Worm (Caenorhabditis elegans) whole organism, L1 larva: ENCODE results near the gene pola-1.

Experiments
- C04F5.9 ChIP-seq: sonication (generic microtip); optimal IDR thresholded peaks from 2 replicates; lab custom pipeline; 2016; ENCODE audit warnings: missing genetic modification characterization, missing compliant biosample characterization
- C34B4.2 ChIP-seq: sonication (generic microtip); optimal IDR thresholded peaks from 2 replicates; lab custom pipeline; 2017; ENCODE audit warnings: mild to moderate bottlenecking, missing genetic modification characterization, missing compliant biosample characterization
- aha-1 ChIP-seq: fragments of 150-350 bp; optimal IDR thresholded peaks from 2 replicates; lab custom pipeline; 2014; ENCODE audit warnings: missing biosample characterization, missing genetic modification characterization
- ama-1 ChIP-seq: fragments of 150-350 bp; optimal IDR thresholded peaks from 2 replicates; lab custom pipeline; 2014
- blmp-1 ChIP-seq: fragments of 150-350 bp; optimal IDR thresholded peaks from 2 replicates; lab custom pipeline; 2014; ENCODE audit warnings: missing biosample characterization, missing genetic modification characterization
- ceh-63 ChIP-seq: fragments of 200-800 bp; sonication (Bioruptor generic); optimal IDR thresholded peaks from 2 replicates; lab custom pipeline; 2018; ENCODE audit warnings: mild to moderate bottlenecking, missing genetic modification characterization, missing compliant biosample characterization
- ceh-8 ChIP-seq: fragments of 200-800 bp; sonication (Bioruptor generic); optimal IDR thresholded peaks from 2 replicates; lab custom pipeline; 2018; ENCODE audit warnings: mild to moderate bottlenecking, missing genetic modification characterization, moderate library complexity, missing compliant biosample characterization
- ceh-82 ChIP-seq, 3 experiments: fragments of 150-350 bp in 1 of 3; sonication (generic microtip) in 2 of 3; optimal IDR thresholded peaks; 2 replicates each; lab custom pipeline; 2014 to 2017; ENCODE audit warnings: missing biosample characterization in 3 of 3, missing genetic modification characterization in 3 of 3
- ceh-88 ChIP-seq: fragments of 200-800 bp; sonication (Bioruptor generic); IDR thresholded peaks from 2 replicates; pipeline ENCODE4 v1.3.6; 2022; ENCODE audit warnings: missing genetic modification characterization, missing compliant biosample characterization
- ceh-90 ChIP-seq: sonication (generic microtip); optimal IDR thresholded peaks from 2 replicates; lab custom pipeline; 2016; ENCODE audit warnings: missing genetic modification characterization, missing compliant biosample characterization
- dpl-1 ChIP-seq, 3 experiments: fragments of 150-350 bp in 2 of 3; sonication (generic microtip) in 1 of 3; optimal IDR thresholded peaks; 2 replicates each; lab custom pipeline; 2014 to 2017; ENCODE audit warnings: missing biosample characterization in 3 of 3, missing genetic modification characterization in 3 of 3, missing genetic modification reagents in 3 of 3
- dsc-1 ChIP-seq: sonication (generic microtip); optimal IDR thresholded peaks from 2 replicates; lab custom pipeline; 2016; ENCODE audit warnings: mild to moderate bottlenecking, missing genetic modification characterization, missing compliant biosample characterization
- efl-1 ChIP-seq, 4 experiments: fragments of 150-350 bp; optimal IDR thresholded peaks in 3 of 4; peaks in 1 of 4; 1 replicate in 1 of 4; 2 replicates in 3 of 4; lab custom pipeline; 2014; ENCODE audit warnings: missing biosample characterization in 2 of 4, missing genetic modification characterization in 2 of 4, missing genetic modification reagents in 2 of 4
- efl-3 ChIP-seq: fragments of 200-800 bp; sonication (Bioruptor generic); optimal IDR thresholded peaks from 2 replicates; lab custom pipeline; 2018; ENCODE audit warnings: mild to moderate bottlenecking, missing genetic modification characterization, missing compliant biosample characterization
- egl-13 ChIP-seq: sonication (generic microtip); optimal IDR thresholded peaks from 2 replicates; lab custom pipeline; 2016; ENCODE audit warnings: missing genotype, missing genetic modification reagents, missing genetic modification characterization, missing compliant biosample characterization
- egl-27 ChIP-seq, 2 experiments: fragments of 150-350 bp in 1 of 2; sonication (generic microtip); optimal IDR thresholded peaks; 3 replicates each; lab custom pipeline; 2017 to 2018; ENCODE audit warnings: missing biosample characterization in 2 of 2, missing genetic modification characterization in 2 of 2, missing genetic modification reagents in 2 of 2
- fkh-4 ChIP-seq: sonication (generic microtip); optimal IDR thresholded peaks from 2 replicates; lab custom pipeline; 2016; ENCODE audit warnings: missing compliant biosample characterization, missing genetic modification characterization, borderline replicate concordance
- fkh-8 ChIP-seq: sonication (generic microtip); optimal IDR thresholded peaks from 2 replicates; lab custom pipeline; 2016; ENCODE audit warnings: mild to moderate bottlenecking, missing genetic modification characterization, missing compliant biosample characterization
- fos-1 ChIP-seq: fragments of 150-350 bp; optimal IDR thresholded peaks from 2 replicates; lab custom pipeline; 2014; ENCODE audit warnings: missing biosample characterization, missing genetic modification characterization
- grh-1 ChIP-seq: fragments of 200-800 bp; sonication (Bioruptor generic); IDR thresholded peaks from 2 replicates; pipeline ENCODE4 v1.3.6; 2022; ENCODE audit warnings: missing genetic modification reagents, missing genetic modification characterization, missing compliant biosample characterization
- hlh-17 ChIP-seq: fragments of 200-800 bp; sonication (Bioruptor generic); optimal IDR thresholded peaks from 2 replicates; lab custom pipeline; 2018; ENCODE audit warnings: missing genetic modification characterization, mild to moderate bottlenecking, missing compliant biosample characterization, moderate library complexity, borderline replicate concordance
- hpl-2 ChIP-seq: fragments of 150-350 bp; optimal IDR thresholded peaks from 2 replicates; lab custom pipeline; 2014; ENCODE audit warnings: missing biosample characterization, missing genetic modification reagents, missing genetic modification characterization
- irx-1 ChIP-seq: sonication (generic microtip); optimal IDR thresholded peaks from 2 replicates; lab custom pipeline; 2016; ENCODE audit warnings: missing genetic modification characterization, missing compliant biosample characterization
- isw-1 ChIP-seq: fragments of 200-800 bp; sonication (Bioruptor generic); IDR thresholded peaks from 2 replicates; pipeline ENCODE4 v1.3.6; 2022; ENCODE audit warnings: missing genetic modification characterization, missing compliant biosample characterization
- jun-1 ChIP-seq: fragments of 150-350 bp; optimal IDR thresholded peaks from 2 replicates; lab custom pipeline; 2014; ENCODE audit warnings: missing biosample characterization, missing genetic modification reagents, missing genetic modification characterization
- lin-15B ChIP-seq: fragments of 150-350 bp; sonication (generic microtip); optimal IDR thresholded peaks from 3 replicates; lab custom pipeline; 2014; ENCODE audit warnings: missing biosample characterization, missing genetic modification characterization
- lin-35 ChIP-seq, 2 experiments: fragments of 150-350 bp; optimal IDR thresholded peaks; 2 replicates each; lab custom pipeline; 2014; ENCODE audit warnings: missing biosample characterization in 2 of 2, missing genetic modification characterization in 2 of 2, missing genetic modification reagents in 2 of 2
- lin-39 ChIP-seq: fragments of 150-350 bp; optimal IDR thresholded peaks from 2 replicates; lab custom pipeline; 2014; ENCODE audit warnings: missing biosample characterization, missing genetic modification reagents, missing genetic modification characterization
- lir-3 ChIP-seq: sonication (generic microtip); optimal IDR thresholded peaks from 2 replicates; lab custom pipeline; 2016; ENCODE audit warnings: mild to moderate bottlenecking, missing genetic modification characterization, moderate library complexity, missing compliant biosample characterization; ENCODE audit not compliant: poor library complexity
- mdl-1 ChIP-seq, 2 experiments: fragments of 150-350 bp; optimal IDR thresholded peaks; 2 replicates each; lab custom pipeline; 2014 to 2017; ENCODE audit warnings: missing biosample characterization in 2 of 2, missing genetic modification characterization in 2 of 2, inconsistent platforms in 1 of 2
- mef-2 ChIP-seq: fragments of 150-350 bp; optimal IDR thresholded peaks from 2 replicates; lab custom pipeline; 2014; ENCODE audit warnings: missing biosample characterization, missing genetic modification characterization
- nhr-19 ChIP-seq: fragments of 200-800 bp; sonication (Bioruptor generic); conservative IDR thresholded peaks from 2 replicates; pipeline ENCODE4 v1.3.6; 2022; ENCODE audit warnings: missing genetic modification characterization, missing compliant biosample characterization
- nhr-20 ChIP-seq: sonication (generic microtip); optimal IDR thresholded peaks from 2 replicates; lab custom pipeline; 2016; ENCODE audit warnings: mild to moderate bottlenecking, missing genetic modification characterization, missing compliant biosample characterization
- nhr-237 ChIP-seq: fragments of 150-350 bp; optimal IDR thresholded peaks from 2 replicates; lab custom pipeline; 2014; ENCODE audit warnings: missing biosample characterization, missing genetic modification characterization
- nhr-47 ChIP-seq: sonication (generic microtip); optimal IDR thresholded peaks from 2 replicates; lab custom pipeline; 2016; ENCODE audit warnings: mild to moderate bottlenecking, missing genetic modification characterization, moderate library complexity, missing compliant biosample characterization
- nhr-71 ChIP-seq: sonication (generic microtip); optimal IDR thresholded peaks from 2 replicates; lab custom pipeline; 2016; ENCODE audit warnings: mild to moderate bottlenecking, missing genetic modification characterization, moderate library complexity, missing compliant biosample characterization
- nhr-77 ChIP-seq: fragments of 150-350 bp; optimal IDR thresholded peaks from 2 replicates; lab custom pipeline; 2014; ENCODE audit warnings: missing biosample characterization, missing genetic modification characterization
- nhr-90 ChIP-seq: sonication (generic microtip); optimal IDR thresholded peaks from 2 replicates; lab custom pipeline; 2016; ENCODE audit warnings: mild to moderate bottlenecking, missing genetic modification characterization, missing compliant biosample characterization; ENCODE audit not compliant: poor library complexity
- pag-3 ChIP-seq: sonication (generic microtip); optimal IDR thresholded peaks from 2 replicates; lab custom pipeline; 2017; ENCODE audit warnings: missing genetic modification characterization, mild to moderate bottlenecking, missing compliant biosample characterization, antibody characterized with exemption, borderline replicate concordance; ENCODE audit not compliant: insufficient read depth
- pax-3 ChIP-seq: fragments of 200-800 bp; sonication (Bioruptor generic); optimal IDR thresholded peaks from 2 replicates; lab custom pipeline; 2018; ENCODE audit warnings: mild to moderate bottlenecking, missing genetic modification characterization, moderate library complexity, missing compliant biosample characterization
- rnt-1 ChIP-seq: sonication (generic microtip); optimal IDR thresholded peaks from 2 replicates; lab custom pipeline; 2016; ENCODE audit warnings: mild to moderate bottlenecking, missing genetic modification characterization, moderate library complexity, missing compliant biosample characterization
- sptf-1 ChIP-seq: fragments of 150-350 bp; optimal IDR thresholded peaks from 2 replicates; lab custom pipeline; 2014; ENCODE audit warnings: missing biosample characterization, missing genetic modification characterization
- swsn-7 ChIP-seq: sonication (generic microtip); optimal IDR thresholded peaks from 2 replicates; lab custom pipeline; 2016; ENCODE audit warnings: missing genetic modification characterization, missing compliant biosample characterization
- tbx-2 ChIP-seq: sonication (generic microtip); optimal IDR thresholded peaks from 2 replicates; lab custom pipeline; 2016; ENCODE audit warnings: missing genetic modification characterization, missing compliant biosample characterization
- unc-62 ChIP-seq: fragments of 150-350 bp; optimal IDR thresholded peaks from 2 replicates; lab custom pipeline; 2014; ENCODE audit warnings: missing biosample characterization, missing genetic modification reagents, missing genetic modification characterization
- unc-98 ChIP-seq: fragments of 200-800 bp; sonication (Bioruptor generic); IDR thresholded peaks from 2 replicates; pipeline ENCODE4 v1.3.6; 2022; ENCODE audit warnings: missing genetic modification characterization, missing compliant biosample characterization
- zip-4 ChIP-seq: fragments of 200-800 bp; sonication (Bioruptor generic); optimal IDR thresholded peaks from 2 replicates; lab custom pipeline; 2018; ENCODE audit warnings: mild to moderate bottlenecking, missing genetic modification characterization, moderate library complexity, missing compliant biosample characterization
- ztf-11 ChIP-seq, 2 experiments: sonication (generic microtip); optimal IDR thresholded peaks; 2 replicates each; lab custom pipeline; 2016 to 2017; ENCODE audit warnings: missing genetic modification characterization in 2 of 2, missing biosample characterization in 1 of 2, missing compliant biosample characterization in 1 of 2

Gene pola-1

ce11 chrIII:11110756-11111155 lies 31.5 kb upstream of the pola-1 start (continued):
- TF ChIP-seq pax-3 (tag; lab: Kevin White, UChicago) (peak; percentile 72), tbx-2 (tag; lab: Kevin White, UChicago) (peak; percentile 84), lin-35 (GFP tag; optimal IDR thresholded peaks at IDR 0.05; lab: Kevin White, UChicago) (peak; percentile 66 to 83), nhr-237 (no peak), egl-13 (peak; percentile 69), ceh-82 (tag; optimal IDR thresholded peaks at IDR 0.05; lab: Kevin White, UChicago) (peak; percentile 50 to 89 (median 83)), ceh-8 (peak; percentile 62), nhr-20 (tag; lab: Kevin White, UChicago) (peak; percentile 69), hpl-2 (GFP tag; lab: Kevin White, UChicago) (no peak), unc-62 (no peak), nhr-19 (GFP tag; lab: Robert Waterston, UW) (peak; percentile 80; the same call in 1 of the 2 replicates), ceh-63 (no peak), dpl-1 (GFP tag; optimal IDR thresholded peaks at IDR 0.05; lab: Kevin White, UChicago) (peak; percentile 64 to 81 (median 75)), nhr-77 (tag; lab: Kevin White, UChicago) (peak; percentile 44), blmp-1 (peak; percentile 33), nhr-47 (peak; percentile 91), nhr-71 (tag; lab: Kevin White, UChicago) (peak; percentile 88), hlh-17 (no peak), nhr-90 (tag; lab: Kevin White, UChicago) (peak; percentile 78), mdl-1 (tag; optimal IDR thresholded peaks at IDR 0.05; lab: Kevin White, UChicago) (peak in 1 of 2 experiments; percentile 20), zip-4 (peak; percentile 46), egl-27 (tag; optimal IDR thresholded peaks at IDR 0.05; lab: Kevin White, UChicago) (no peak), C04F5.9 (tag; lab: Kevin White, UChicago) (peak; percentile 69), grh-1 (GFP tag; lab: Robert Waterston, UW) (peak; percentile 80), ztf-11 (tag; optimal IDR thresholded peaks at IDR 0.05; lab: Kevin White, UChicago) (peak in 1 of 2 experiments; percentile 67), mef-2 (tag; lab: Kevin White, UChicago) (no peak), efl-1 (optimal IDR thresholded peaks at IDR 0.05; lab: Kevin White, UChicago) (peak; percentile 88), efl-1 (GFP tag; optimal IDR thresholded peaks at IDR 0.05 in 1 of 2; lab: Kevin White, UChicago) (peak; percentile 78 to 98), unc-98 (GFP tag; lab: Robert Waterston, UW) (peak; percentile 79), lin-15B (tag; lab: Kevin White, UChicago) (peak; percentile 57), efl-3 (GFP tag; lab: Kevin White, UChicago) (peak; percentile 65), pag-3 (tag; lab: Kevin White, UChicago) (no peak), isw-1 (GFP tag; lab: Robert Waterston, UW) (peak; percentile 71), ama-1 (lab: Kevin White, UChicago) (no peak), dsc-1 (tag; lab: Kevin White, UChicago) (peak; percentile 82), fos-1 (no peak), C34B4.2 (tag; lab: Kevin White, UChicago) (no peak), lin-39 (tag; lab: Kevin White, UChicago) (peak; percentile 57), fkh-4 (peak; percentile 57), ceh-90 (tag; lab: Kevin White, UChicago) (peak; percentile 74), swsn-7 (peak; percentile 77), rnt-1 (tag; lab: Kevin White, UChicago) (peak; percentile 96), aha-1 (tag; lab: Kevin White, UChicago) (no peak), irx-1 (tag; lab: Kevin White, UChicago) (peak; percentile 78), jun-1 (peak; percentile 33), lir-3 (peak; percentile 73), fkh-8 (tag; lab: Kevin White, UChicago) (peak; percentile 72), ceh-88 (GFP tag; lab: Robert Waterston, UW) (0 out of 2 replicates have a peak, but pooled peaks have one; percentile 17), sptf-1 (tag; lab: Kevin White, UChicago) (no peak)
